Fruit fly (Drosophila melanogaster) whole organism, pupa: ENCODE results near the gene CG42780.

Experiments
- CG10348 ChIP-seq: fragments of 200-800 bp; sonication (Bioruptor generic); IDR thresholded peaks from 2 replicates; pipeline ENCODE4 v1.3.6; 2022; ENCODE audit warnings: missing biosample characterization, missing genetic modification characterization
- CG12605 ChIP-seq: fragments of 200-800 bp; sonication (Bioruptor generic); IDR thresholded peaks from 2 replicates; pipeline ENCODE4 v1.3.6; 2022; ENCODE audit warnings: missing biosample characterization, missing genetic modification characterization
- CG13204 ChIP-seq: fragments of 200-800 bp; sonication (Bioruptor generic); optimal IDR thresholded peaks from 2 replicates; lab custom pipeline; 2018; ENCODE audit warnings: missing biosample characterization, mild to moderate bottlenecking, missing genetic modification characterization, moderate library complexity
- CG14655 ChIP-seq: fragments of 200-800 bp; sonication (Bioruptor generic); optimal IDR thresholded peaks from 3 replicates; lab custom pipeline; 2017; ENCODE audit warnings: mild to moderate bottlenecking, missing biosample characterization, missing genetic modification reagents, missing genetic modification characterization
- CG15710 ChIP-seq: fragments of 200-800 bp; sonication (Bioruptor generic); optimal IDR thresholded peaks from 2 replicates; lab custom pipeline; 2018; ENCODE audit warnings: missing biosample characterization, mild to moderate bottlenecking, missing genetic modification characterization, moderate library complexity
- CG17806 ChIP-seq: fragments of 200-800 bp; sonication (Bioruptor generic); optimal IDR thresholded peaks from 2 replicates; lab custom pipeline; 2018; ENCODE audit warnings: missing biosample characterization, mild to moderate bottlenecking, missing genetic modification characterization, moderate library complexity
- CG32121 ChIP-seq: fragments of 200-800 bp; sonication (Bioruptor generic); IDR thresholded peaks from 2 replicates; pipeline ENCODE4 v1.3.6; 2022; ENCODE audit warnings: missing biosample characterization, missing genetic modification characterization
- CG34367 ChIP-seq: fragments of 200-800 bp; sonication (Bioruptor generic); optimal IDR thresholded peaks from 2 replicates; lab custom pipeline; 2018; ENCODE audit warnings: missing biosample characterization, mild to moderate bottlenecking, missing genetic modification characterization
- CG4496 ChIP-seq: fragments of 200-800 bp; sonication (Bioruptor generic); IDR thresholded peaks from 3 replicates; pipeline ENCODE4 v1.3.6; 2022; ENCODE audit warnings: missing biosample characterization, missing genetic modification characterization
- CG8159 ChIP-seq: fragments of 200-800 bp; sonication (Bioruptor generic); optimal IDR thresholded peaks from 3 replicates; lab custom pipeline; 2018; ENCODE audit warnings: missing biosample characterization, mild to moderate bottlenecking, missing genetic modification characterization, moderate library complexity
- CG8301 ChIP-seq: fragments of 200-800 bp; sonication (Bioruptor generic); optimal IDR thresholded peaks from 2 replicates; lab custom pipeline; 2018; ENCODE audit warnings: missing biosample characterization, mild to moderate bottlenecking, missing genetic modification characterization
- CG9948 ChIP-seq: fragments of 200-800 bp; sonication (Bioruptor generic); optimal IDR thresholded peaks from 2 replicates; lab custom pipeline; 2018; ENCODE audit warnings: missing biosample characterization, mild to moderate bottlenecking, missing genetic modification characterization, moderate library complexity
- D1 ChIP-seq: fragments of 200-800 bp; sonication (Bioruptor generic); optimal IDR thresholded peaks from 2 replicates; lab custom pipeline; 2018; ENCODE audit warnings: missing biosample characterization, mild to moderate bottlenecking, missing genetic modification characterization, moderate library complexity
- EcR ChIP-seq: fragments of 200-800 bp; sonication (Bioruptor generic); optimal IDR thresholded peaks from 3 replicates; lab custom pipeline; 2019; ENCODE audit warnings: missing biosample characterization, missing genetic modification characterization, mild to moderate bottlenecking, moderate library complexity, missing genetic modification reagents
- Ets98B ChIP-seq: fragments of 200-800 bp; sonication (Bioruptor generic); IDR thresholded peaks from 2 replicates; pipeline ENCODE4 v1.3.6; 2022; ENCODE audit warnings: missing biosample characterization, missing genetic modification characterization
- Pif1A ChIP-seq: fragments of 200-800 bp; sonication (Bioruptor generic); optimal IDR thresholded peaks from 3 replicates; lab custom pipeline; 2016; ENCODE audit warnings: missing biosample characterization, missing genetic modification characterization
- Pif1B ChIP-seq: fragments of 200-800 bp; sonication (Bioruptor generic); optimal IDR thresholded peaks from 3 replicates; lab custom pipeline; 2016; ENCODE audit warnings: missing biosample characterization, missing genetic modification characterization
- Snoo ChIP-seq: fragments of 200-800 bp; sonication (Bioruptor generic); optimal IDR thresholded peaks from 3 replicates; lab custom pipeline; 2017; ENCODE audit warnings: missing biosample characterization, mild to moderate bottlenecking, missing genetic modification characterization, inconsistent platforms
- fd96Ca ChIP-seq: fragments of 200-800 bp; sonication (Bioruptor generic); IDR thresholded peaks from 3 replicates; pipeline ENCODE4 v1.3.6; 2022; ENCODE audit warnings: missing biosample characterization, missing genetic modification characterization
- gl ChIP-seq: fragments of 200-800 bp; sonication (Bioruptor generic); optimal IDR thresholded peaks from 2 replicates; lab custom pipeline; 2018; ENCODE audit warnings: missing biosample characterization, mild to moderate bottlenecking, missing genetic modification characterization
- rn ChIP-seq: fragments of 200-800 bp; sonication (Bioruptor generic); IDR thresholded peaks from 2 replicates; pipeline ENCODE4 v1.3.6; 2022; ENCODE audit warnings: missing biosample characterization, missing genetic modification characterization

CG42780 gene

dm6 chrX:7332091-7332490 is at the start of gene CG42780:
TSS of gene CG42780 (minus strand) at chrX:7332191.
- TF ChIP-seq CG13204 (GFP tag; lab: Kevin White, UChicago) (no peak), EcR (GFP tag; lab: Kevin White, UChicago) (no peak), D1 (tag; lab: Kevin White, UChicago) (no peak), CG9948 (no peak), CG15710 (tag; lab: Kevin White, UChicago) (no peak), CG8301 (tag; lab: Kevin White, UChicago) (no peak), CG34367 (tag; lab: Kevin White, UChicago) (no peak), CG4496 (no peak), CG12605 (GFP tag; lab: Robert Waterston, UW) (no peak), rn (GFP tag; lab: Robert Waterston, UW) (no peak), Pif1B (no peak), CG32121 (GFP tag; lab: Robert Waterston, UW) (no peak), CG17806 (no peak)
- TF ChIP-seq, all 21 proteins: peak for 0

dm6 chrX:7379569-7379968 is 47.6 kb upstream of the CG42780 start:
- no peak for TF ChIP-seq CG4496
- no peak for TF ChIP-seq Ets98B (GFP tag; lab: Robert Waterston, UW)
- TF ChIP-seq CG12605 (GFP tag; lab: Robert Waterston, UW) = no peak
- peak; percentile 8 for TF ChIP-seq CG34367 (tag; lab: Kevin White, UChicago)
- TF ChIP-seq CG13204 (GFP tag; lab: Kevin White, UChicago) = no peak
- no peak for TF ChIP-seq rn (GFP tag; lab: Robert Waterston, UW)
- no peak for TF ChIP-seq D1 (tag; lab: Kevin White, UChicago)
- no peak for TF ChIP-seq gl (tag; lab: Kevin White, UChicago)
- no peak for TF ChIP-seq CG32121 (GFP tag; lab: Robert Waterston, UW)
- TF ChIP-seq CG15710 (tag; lab: Kevin White, UChicago) = peak; percentile 43
- TF ChIP-seq CG8301 (tag; lab: Kevin White, UChicago) = peak; percentile 21
- TF ChIP-seq Pif1A (GFP tag; lab: Kevin White, UChicago) = peak; percentile 37
- peak; percentile 35 for TF ChIP-seq CG9948
- no peak for TF ChIP-seq Snoo (tag; lab: Kevin White, UChicago)
- peak; percentile 45; the same call in 1 of the 3 replicates for TF ChIP-seq fd96Ca (GFP tag; lab: Robert Waterston, UW)
- TF ChIP-seq CG8159 (tag; lab: Kevin White, UChicago) = peak; percentile 52
- TF ChIP-seq EcR (GFP tag; lab: Kevin White, UChicago) = no peak
- no peak for TF ChIP-seq CG17806
- TF ChIP-seq CG14655 = peak; percentile 37
- TF ChIP-seq CG10348 (GFP tag; lab: Robert Waterston, UW) = no peak

dm6 chrX:7377840-7378239 is 45.8 kb upstream of the CG42780 start, which contains the start of gene CheA7a:
TSS of gene CheA7a (plus strand) at chrX:7378140.
- TF ChIP-seq CG15710 (tag; lab: Kevin White, UChicago) (no peak), Pif1A (GFP tag; lab: Kevin White, UChicago) (no peak)

- TF ChIP-seq CG14655 (no peak), Pif1A (GFP tag; lab: Kevin White, UChicago) (no peak), CG12605 (GFP tag; lab: Robert Waterston, UW) (no peak), Pif1B (no peak), CG17806 (peak; percentile 15), CG8301 (tag; lab: Kevin White, UChicago) (no peak), CG10348 (GFP tag; lab: Robert Waterston, UW) (no peak), CG15710 (tag; lab: Kevin White, UChicago) (peak; percentile 26), CG8159 (tag; lab: Kevin White, UChicago) (peak; percentile 35)
Measured at dm6 chrX:7372475-7372874, 40.5 kb upstream of the CG42780 start.

- TF ChIP-seq CG32121 (GFP tag; lab: Robert Waterston, UW) = no peak
- no peak for TF ChIP-seq Ets98B (GFP tag; lab: Robert Waterston, UW)
- no peak for TF ChIP-seq CG9948
Measured at dm6 chrX:7368361-7368760, 36.4 kb upstream of the CG42780 start.

- no peak for TF ChIP-seq fd96Ca (GFP tag; lab: Robert Waterston, UW)
- TF ChIP-seq CG14655 = no peak
- TF ChIP-seq CG32121 (GFP tag; lab: Robert Waterston, UW) = no peak
- TF ChIP-seq CG34367 (tag; lab: Kevin White, UChicago) = no peak
- TF ChIP-seq CG10348 (GFP tag; lab: Robert Waterston, UW) = no peak
Measured at dm6 chrX:7358496-7358895, 26.5 kb upstream of the CG42780 start, which contains the start of gene CG1999. TSS of gene CG1999 (plus strand) at chrX:7358796.

- TF ChIP-seq Pif1A (GFP tag; lab: Kevin White, UChicago) = no peak
- no peak for TF ChIP-seq CG12605 (GFP tag; lab: Robert Waterston, UW)
- TF ChIP-seq Ets98B (GFP tag; lab: Robert Waterston, UW) = no peak
- no peak for TF ChIP-seq CG4496
- TF ChIP-seq fd96Ca (GFP tag; lab: Robert Waterston, UW) = no peak
- TF ChIP-seq CG32121 (GFP tag; lab: Robert Waterston, UW) = no peak
- no peak for TF ChIP-seq CG9948
- TF ChIP-seq rn (GFP tag; lab: Robert Waterston, UW) = no peak
- TF ChIP-seq CG13204 (GFP tag; lab: Kevin White, UChicago) = no peak
- TF ChIP-seq EcR (GFP tag; lab: Kevin White, UChicago) = no peak
- TF ChIP-seq D1 (tag; lab: Kevin White, UChicago) = no peak
- no peak for TF ChIP-seq CG15710 (tag; lab: Kevin White, UChicago)
- no peak for TF ChIP-seq CG14655
Measured at dm6 chrX:7349963-7350362, 18.0 kb upstream of the CG42780 start.
